Worm (Caenorhabditis elegans) whole organism, L4 larva: Measurements from ENCODE around the gene srh-28.

Source experiments
- F44E2.7 ChIP-seq: fragments of 200-800 bp; sonication (Bioruptor generic); IDR thresholded peaks from 2 replicates; pipeline ENCODE4 v2.1.2; 2022; ENCODE audit warnings: missing genetic modification characterization, missing compliant biosample characterization
- T26A8.4 ChIP-seq: fragments of 200-800 bp; sonication (Bioruptor generic); IDR thresholded peaks from 2 replicates; pipeline ENCODE4 v1.3.6; 2022; ENCODE audit warnings: missing genetic modification characterization, missing compliant biosample characterization
- aly-2 ChIP-seq: sonication (generic microtip); optimal IDR thresholded peaks from 2 replicates; lab custom pipeline; 2018; ENCODE audit warnings: missing biosample characterization, missing genetic modification characterization
- ces-1 ChIP-seq: fragments of 150-350 bp; sonication (generic microtip); optimal IDR thresholded peaks from 4 replicates; lab custom pipeline; 2014; ENCODE audit warnings: missing biosample characterization, missing genetic modification reagents, missing genetic modification characterization
- ctbp-1 ChIP-seq: fragments of 200-800 bp; sonication (Bioruptor generic); IDR thresholded peaks from 2 replicates; pipeline ENCODE4 v1.3.6; 2022; ENCODE audit warnings: missing genetic modification reagents, missing genetic modification characterization, missing compliant biosample characterization
- fkh-10 ChIP-seq: fragments of 150-350 bp; optimal IDR thresholded peaks from 2 replicates; lab custom pipeline; 2014; ENCODE audit warnings: missing biosample characterization, missing genetic modification reagents, missing genetic modification characterization
- lsy-2 ChIP-seq, 2 experiments: fragments of 150-350 bp in 1 of 2; sonication (generic microtip) in 1 of 2; optimal IDR thresholded peaks; 2 replicates each; lab custom pipeline; 2014 to 2017; ENCODE audit warnings: missing biosample characterization in 2 of 2, missing genetic modification characterization in 2 of 2
- nhr-237 ChIP-seq: sonication (generic microtip); optimal IDR thresholded peaks from 2 replicates; lab custom pipeline; 2017; ENCODE audit warnings: missing biosample characterization, missing genetic modification characterization
- ztf-11 ChIP-seq: fragments of 150-350 bp; optimal IDR thresholded peaks from 2 replicates; lab custom pipeline; 2014; ENCODE audit warnings: missing biosample characterization, missing genetic modification characterization

- TF ChIP-seq ztf-11 (tag; lab: Kevin White, UChicago) (no peak), F44E2.7 (no peak), nhr-237 (tag; lab: Kevin White, UChicago) (no peak), T26A8.4 (GFP tag; lab: Robert Waterston, UW) (no peak), ctbp-1 (no peak), aly-2 (no peak), ces-1 (GFP tag; lab: Kevin White, UChicago) (no peak), fkh-10 (GFP tag; lab: Kevin White, UChicago) (no peak), lsy-2 (tag; optimal IDR thresholded peaks at IDR 0.05; lab: Kevin White, UChicago) (no peak)
Observed at ce11 chrV:6796894-6797293, 21.3 kb upstream of the srh-28 start.
